Fruit fly (Drosophila melanogaster) whole organism, embryonic: ENCODE measurements around the gene CG43293.

Experiments used
- Bdp1 ChIP-seq: fragments of 200-800 bp; sonication (Bioruptor generic); optimal IDR thresholded peaks from 3 replicates; lab custom pipeline; 2016; ENCODE audit warnings: missing biosample characterization, missing genetic modification characterization
- CG10321 ChIP-seq: fragments of 200-800 bp; sonication (Bioruptor generic); IDR thresholded peaks from 2 replicates; pipeline ENCODE4 v1.3.6; 2022; ENCODE audit warnings: missing biosample characterization, missing genetic modification characterization
- CG10543 ChIP-seq: fragments of 200-800 bp; sonication (Bioruptor generic); optimal IDR thresholded peaks from 3 replicates; lab custom pipeline; 2017; ENCODE audit warnings: missing biosample characterization, mild to moderate bottlenecking, missing genetic modification characterization, moderate library complexity
- CG11695 ChIP-seq: fragments of 200-800 bp; sonication (Bioruptor generic); IDR thresholded peaks from 3 replicates; pipeline ENCODE4 v1.3.6; 2022; ENCODE audit warnings: missing biosample characterization, missing genetic modification characterization
- CG12659 ChIP-seq: fragments of 200-800 bp; sonication (Bioruptor generic); optimal IDR thresholded peaks from 3 replicates; lab custom pipeline; 2017; ENCODE audit warnings: mild to moderate bottlenecking, missing biosample characterization, missing genetic modification reagents, missing genetic modification characterization
- CG17186 ChIP-seq: fragments of 200-800 bp; sonication (Bioruptor generic); optimal IDR thresholded peaks from 3 replicates; lab custom pipeline; 2017; ENCODE audit warnings: missing biosample characterization, missing genetic modification reagents, missing genetic modification characterization
- CG17359 ChIP-seq: fragments of 200-800 bp; sonication (Bioruptor generic); optimal IDR thresholded peaks from 3 replicates; lab custom pipeline; 2018; ENCODE audit warnings: missing biosample characterization, mild to moderate bottlenecking, missing genetic modification characterization, moderate library complexity
- CG18476 ChIP-seq: fragments of 200-800 bp; sonication (Bioruptor generic); optimal IDR thresholded peaks from 2 replicates; lab custom pipeline; 2016; ENCODE audit warnings: missing biosample characterization, mild to moderate bottlenecking, missing genetic modification characterization
- CG2202 ChIP-seq: fragments of 200-800 bp; sonication (Bioruptor generic); optimal IDR thresholded peaks from 2 replicates; lab custom pipeline; 2018; ENCODE audit warnings: missing biosample characterization, mild to moderate bottlenecking, missing genetic modification characterization
- CG32767 ChIP-seq: fragments of 200-800 bp; sonication (Bioruptor generic); IDR thresholded peaks from 2 replicates; pipeline ENCODE4 v1.3.6; 2022; ENCODE audit warnings: missing biosample characterization, missing genetic modification characterization
- CG3281 ChIP-seq: fragments of 200-800 bp; sonication (Bioruptor generic); optimal IDR thresholded peaks from 3 replicates; lab custom pipeline; 2017; ENCODE audit warnings: missing biosample characterization, mild to moderate bottlenecking, missing genetic modification characterization
- CG42726 ChIP-seq: fragments of 200-800 bp; sonication (Bioruptor generic); IDR thresholded peaks from 2 replicates; pipeline ENCODE4 v1.3.6; 2022; ENCODE audit warnings: missing biosample characterization, missing genetic modification characterization; ENCODE audit not compliant: partially characterized antibody
- CG5180 ChIP-seq: fragments of 200-800 bp; sonication (Bioruptor generic); optimal IDR thresholded peaks from 3 replicates; lab custom pipeline; 2017; ENCODE audit warnings: missing biosample characterization, missing genetic modification characterization, mild to moderate bottlenecking, moderate library complexity, missing genetic modification reagents
- CG6175 ChIP-seq: fragments of 200-800 bp; sonication (Bioruptor generic); IDR thresholded peaks from 3 replicates; pipeline ENCODE4 v1.3.6; 2022; ENCODE audit warnings: missing biosample characterization, missing genetic modification characterization
- CG6272 ChIP-seq: fragments of 200-800 bp; sonication (Bioruptor generic); IDR thresholded peaks from 2 replicates; pipeline ENCODE4 v1.3.6; 2022; ENCODE audit warnings: missing biosample characterization, missing genetic modification characterization
- CG7786 ChIP-seq: fragments of 200-800 bp; sonication (Bioruptor generic); optimal IDR thresholded peaks from 2 replicates; lab custom pipeline; 2016; ENCODE audit warnings: missing biosample characterization, missing genetic modification characterization
- CkIIα-i1 ChIP-seq: fragments of 200-800 bp; sonication (Bioruptor generic); IDR thresholded peaks from 2 replicates; pipeline ENCODE4 v1.3.6; 2022; ENCODE audit warnings: missing biosample characterization, missing genetic modification characterization
- HHEX ChIP-seq: fragments of 200-800 bp; sonication (Bioruptor generic); optimal IDR thresholded peaks from 3 replicates; lab custom pipeline; 2017; ENCODE audit warnings: missing biosample characterization, mild to moderate bottlenecking, missing genetic modification characterization, missing genetic modification reagents
- Hand ChIP-seq: fragments of 200-800 bp; sonication (Bioruptor generic); optimal IDR thresholded peaks from 2 replicates; lab custom pipeline; 2017; ENCODE audit warnings: mild to moderate bottlenecking, missing biosample characterization, missing genetic modification reagents, missing genetic modification characterization
- Jarid2 ChIP-seq: fragments of 200-800 bp; sonication (Bioruptor generic); optimal IDR thresholded peaks from 3 replicates; lab custom pipeline; 2017; ENCODE audit warnings: mild to moderate bottlenecking, missing biosample characterization, missing genetic modification reagents, missing genetic modification characterization
- MTF-1 ChIP-seq: fragments of 200-800 bp; sonication (Bioruptor generic); optimal IDR thresholded peaks from 2 replicates; lab custom pipeline; 2018; ENCODE audit warnings: missing biosample characterization, mild to moderate bottlenecking, missing genetic modification characterization, borderline replicate concordance
- NC2α ChIP-seq: fragments of 200-800 bp; sonication (Bioruptor generic); optimal IDR thresholded peaks from 2 replicates; lab custom pipeline; 2016; ENCODE audit warnings: missing biosample characterization, missing genetic modification characterization
- NFAT ChIP-seq: fragments of 200-800 bp; sonication (Bioruptor generic); IDR thresholded peaks from 2 replicates; pipeline ENCODE4 v1.3.6; 2022; ENCODE audit warnings: missing biosample characterization, missing genetic modification characterization
- Nf-YA ChIP-seq: fragments of 200-800 bp; sonication (Bioruptor generic); IDR thresholded peaks from 2 replicates; pipeline ENCODE4 v1.3.6; 2022; ENCODE audit warnings: missing biosample characterization, missing genetic modification characterization
- Xrp1 ChIP-seq: fragments of 200-800 bp; sonication (Bioruptor generic); IDR thresholded peaks from 2 replicates; pipeline ENCODE4 v1.3.6; 2022; ENCODE audit warnings: missing biosample characterization, missing genetic modification characterization
- YL-1 ChIP-seq: fragments of 200-800 bp; sonication (Bioruptor generic); optimal IDR thresholded peaks from 3 replicates; lab custom pipeline; 2017; ENCODE audit warnings: missing biosample characterization, mild to moderate bottlenecking, missing genetic modification characterization
- ac ChIP-seq: fragments of 200-800 bp; sonication (Bioruptor generic); optimal IDR thresholded peaks from 3 replicates; lab custom pipeline; 2017; ENCODE audit warnings: missing biosample characterization, mild to moderate bottlenecking, missing genetic modification characterization
- aop ChIP-seq: fragments of 200-800 bp; sonication (Bioruptor generic); IDR thresholded peaks from 2 replicates; pipeline ENCODE4 v1.3.6; 2022; ENCODE audit warnings: missing biosample characterization, missing genetic modification characterization
- ato ChIP-seq: fragments of 200-800 bp; sonication (Bioruptor generic); IDR thresholded peaks from 2 replicates; pipeline ENCODE4 v1.3.6; 2022; ENCODE audit warnings: missing biosample characterization, missing genetic modification characterization; ENCODE audit not compliant: partially characterized antibody
- dmrt11E ChIP-seq: fragments of 200-800 bp; sonication (Bioruptor generic); optimal IDR thresholded peaks from 3 replicates; lab custom pipeline; 2018; ENCODE audit warnings: missing biosample characterization, mild to moderate bottlenecking, missing genetic modification characterization, moderate library complexity
- jumu ChIP-seq: fragments of 200-800 bp; sonication (Bioruptor generic); optimal IDR thresholded peaks from 3 replicates; lab custom pipeline; 2016; ENCODE audit warnings: missing biosample characterization, missing genetic modification characterization
- lilli ChIP-seq: fragments of 200-800 bp; sonication (Bioruptor generic); optimal IDR thresholded peaks from 3 replicates; lab custom pipeline; 2016; ENCODE audit warnings: missing biosample characterization, missing genetic modification characterization
- nmo ChIP-seq: fragments of 200-800 bp; sonication (Bioruptor generic); optimal IDR thresholded peaks from 2 replicates; lab custom pipeline; 2018; ENCODE audit warnings: missing biosample characterization, mild to moderate bottlenecking, missing genetic modification characterization, moderate library complexity
- onecut ChIP-seq: fragments of 200-800 bp; sonication (Bioruptor generic); IDR thresholded peaks from 2 replicates; pipeline ENCODE4 v1.3.6; 2022; ENCODE audit warnings: missing biosample characterization, missing genetic modification characterization
- otp ChIP-seq: fragments of 200-800 bp; sonication (Bioruptor generic); IDR thresholded peaks from 3 replicates; pipeline ENCODE4, ENCODE4 v1.3.6; 2022; ENCODE audit warnings: missing biosample characterization, missing genetic modification characterization
- pb ChIP-seq: fragments of 200-800 bp; sonication (Bioruptor generic); optimal IDR thresholded peaks from 3 replicates; lab custom pipeline; 2016; ENCODE audit warnings: missing biosample characterization, missing genetic modification characterization
- pho ChIP-seq: fragments of 200-800 bp; sonication (Bioruptor generic); optimal IDR thresholded peaks from 2 replicates; lab custom pipeline; 2016; ENCODE audit warnings: missing biosample characterization, missing genetic modification characterization
- seq ChIP-seq: fragments of 200-800 bp; sonication (Bioruptor generic); IDR thresholded peaks from 2 replicates; pipeline ENCODE4 v1.3.6; 2022; ENCODE audit warnings: missing biosample characterization, missing genetic modification characterization
- sna ChIP-seq: fragments of 200-800 bp; sonication (Bioruptor generic); IDR thresholded peaks from 2 replicates; pipeline ENCODE4 v1.3.6; 2022; ENCODE audit warnings: missing biosample characterization, missing genetic modification characterization; ENCODE audit not compliant: partially characterized antibody
- unc-4 ChIP-seq: fragments of 200-800 bp; sonication (Bioruptor generic); IDR thresholded peaks from 2 replicates; pipeline ENCODE4 v1.3.6; 2022; ENCODE audit warnings: missing biosample characterization, missing genetic modification characterization; ENCODE audit not compliant: partially characterized antibody

The CG43293 gene

DNA sequence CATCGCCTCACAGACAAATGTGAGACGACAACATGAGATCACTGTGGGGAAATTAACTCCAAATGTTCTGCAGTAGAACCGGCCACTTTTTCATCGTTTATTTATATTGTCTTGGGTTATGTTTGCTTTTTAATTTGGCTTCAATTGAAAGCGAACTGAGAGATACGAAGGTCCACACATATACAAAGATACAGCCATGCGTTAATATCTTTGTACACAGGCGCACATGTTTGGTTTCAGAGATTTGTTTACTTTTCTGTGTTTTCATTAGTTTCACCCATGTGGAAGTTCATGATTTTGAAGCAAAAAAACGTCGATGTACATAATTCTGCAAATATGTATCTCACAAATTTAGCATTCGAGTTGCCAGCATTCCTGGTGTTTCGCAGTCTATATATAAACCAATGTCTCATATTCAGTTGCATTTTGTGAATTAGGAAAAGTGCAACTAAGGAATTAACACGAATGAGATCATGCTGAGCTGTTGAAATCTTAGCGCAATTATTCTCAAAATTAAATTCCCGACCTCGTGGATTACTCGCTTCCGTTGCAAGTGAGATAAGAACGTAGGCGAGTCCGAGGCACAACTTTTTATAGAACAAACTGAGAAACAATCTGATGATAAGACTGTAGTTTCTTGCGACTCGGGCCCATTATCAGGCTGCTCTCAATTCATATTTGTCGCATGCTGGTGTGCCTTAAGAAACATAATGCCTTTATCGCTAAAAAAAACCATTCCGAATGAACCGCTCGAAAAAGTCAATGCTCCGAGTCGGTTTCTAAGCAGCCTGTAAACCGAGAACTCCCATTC, 31.2 kb downstream of the CG43293 start (continued):
- no peak for TF ChIP-seq CkIIα-i1 (GFP tag; lab: Robert Waterston, UW)
- peak; percentile 4 for TF ChIP-seq CG17186
- TF ChIP-seq Jarid2: peak; percentile 28
- TF ChIP-seq CG2202: peak; percentile 18
- no peak for TF ChIP-seq HHEX
- no peak for TF ChIP-seq YL-1
- TF ChIP-seq sna (GFP tag; lab: Robert Waterston, UW): no peak
- TF ChIP-seq CG32767 (GFP tag; lab: Robert Waterston, UW): no peak
- 0 out of 3 replicates have a peak, but pooled peaks have one; percentile 31 for TF ChIP-seq otp (GFP tag; lab: Robert Waterston, UW)
- peak; percentile 64 for TF ChIP-seq CG5180 (GFP tag; lab: Kevin White, UChicago)
- peak; percentile 60 for TF ChIP-seq ac (GFP tag; lab: Kevin White, UChicago)
- TF ChIP-seq dmrt11E (tag; lab: Kevin White, UChicago): peak; percentile 11
- no peak for TF ChIP-seq jumu (GFP tag; lab: Kevin White, UChicago)
- TF ChIP-seq Hand: no peak
- no peak for TF ChIP-seq Bdp1
- TF ChIP-seq ato (GFP tag; lab: Robert Waterston, UW): no peak
- TF ChIP-seq CG17359 (tag; lab: Kevin White, UChicago): no peak
- TF ChIP-seq unc-4 (GFP tag; lab: Robert Waterston, UW): no peak
- no peak for TF ChIP-seq CG6272 (GFP tag; lab: Robert Waterston, UW)
- peak; percentile 54 for TF ChIP-seq onecut (GFP tag; lab: Robert Waterston, UW)
- TF ChIP-seq CG12659 (GFP tag; lab: Kevin White, UChicago): no peak
- TF ChIP-seq CG42726 (GFP tag; lab: Robert Waterston, UW): no peak
- no peak for TF ChIP-seq aop (GFP tag; lab: Robert Waterston, UW)
- TF ChIP-seq lilli (GFP tag; lab: Kevin White, UChicago): no peak
- TF ChIP-seq CG11695 (GFP tag; lab: Robert Waterston, UW): no peak
- TF ChIP-seq Xrp1 (GFP tag; lab: Robert Waterston, UW): peak; percentile 57
- TF ChIP-seq CG6175 (GFP tag; lab: Robert Waterston, UW): peak; percentile 56; the same call in 2 of the 3 replicates
- no peak for TF ChIP-seq CG10543 (GFP tag; lab: Kevin White, UChicago)
- TF ChIP-seq pho (GFP tag; lab: Kevin White, UChicago): no peak
- peak; percentile 70 for TF ChIP-seq MTF-1 (GFP tag; lab: Kevin White, UChicago)
- no peak for TF ChIP-seq NC2α (GFP tag; lab: Kevin White, UChicago)
- no peak for TF ChIP-seq CG18476 (GFP tag; lab: Kevin White, UChicago)
- TF ChIP-seq seq (GFP tag; lab: Robert Waterston, UW): no peak
- no peak for TF ChIP-seq NFAT
- no peak for TF ChIP-seq CG10321
- no peak for TF ChIP-seq pb (GFP tag; lab: Kevin White, UChicago)
- TF ChIP-seq CG3281 (GFP tag; lab: Kevin White, UChicago): no peak
- no peak for TF ChIP-seq CG7786 (GFP tag; lab: Kevin White, UChicago)
- no peak for TF ChIP-seq nmo (GFP tag; lab: Kevin White, UChicago)
- TF ChIP-seq Nf-YA (GFP tag; lab: Robert Waterston, UW): no peak
